Fruit fly (Drosophila melanogaster) whole organism: Measurements from ENCODE around the gene CG31371.

Source experiments
- Dll ChIP-seq: fragments of >200 bp; optimal IDR thresholded peaks from 2 replicates; lab custom pipeline; 2017
- pan ChIP-seq: fragments of >200 bp; optimal IDR thresholded peaks from 2 replicates; lab custom pipeline; 2017

- no peak for TF ChIP-seq Dll (lab: Kevin White, UChicago)
- no peak for TF ChIP-seq pan (lab: Kevin White, UChicago)
These were observed 43.1 kb downstream of the CG31371 start for dm6 chr3R:30460187-30460586.
